Fruit fly (Drosophila melanogaster): ENCODE data around the gene mey.

- TF ChIP-seq CG8478 (optimal IDR thresholded peaks at IDR 0.05), result no peak
- no peak for TF ChIP-seq Dll (optimal IDR thresholded peaks at IDR 0.05)
- TF ChIP-seq usp (GFP tag; optimal IDR thresholded peaks at IDR 0.05), result no peak
- no peak for TF ChIP-seq pan (optimal IDR thresholded peaks at IDR 0.05)
- no peak for TF ChIP-seq EcR (GFP tag; optimal IDR thresholded peaks at IDR 0.05)
Measured at dm6 chr3R:31503665-31504064, 4.6 kb downstream of the mey start.
